Fruit fly (Drosophila melanogaster): ENCODE measurements around the gene BicD.
A peak's percentile ranks its signal among the peaks of the same experiment; 100 is the strongest.

Gene BicD

dm6 chr2L:17421366-17421765, 51.6 kb downstream of the BicD start:
- TF ChIP-seq Hr3 (GFP tag; optimal IDR thresholded peaks at IDR 0.05) (peak; percentile 3), ap (GFP tag; IDR thresholded peaks at IDR 0.05) (no peak), Atf6 (GFP tag; IDR thresholded peaks at IDR 0.05) (peak; percentile 49), CG13424 (tag; optimal IDR thresholded peaks at IDR 0.05) (peak; percentile 37), Hand (GFP tag; optimal IDR thresholded peaks at IDR 0.05) (no peak), Ada2b (GFP tag; IDR thresholded peaks at IDR 0.05) (peak; percentile 17; the same call in 1 of the 2 replicates), slp2 (GFP tag; optimal IDR thresholded peaks at IDR 0.05) (no peak), prd (optimal IDR thresholded peaks at IDR 0.05) (no peak), prd (GFP tag; IDR thresholded peaks at IDR 0.05) (peak; percentile 43), CG31388 (GFP tag; optimal IDR thresholded peaks at IDR 0.05) (no peak), slou (GFP tag; optimal IDR thresholded peaks at IDR 0.05) (no peak), pan (optimal IDR thresholded peaks at IDR 0.05) (no peak), pan (GFP tag; optimal IDR thresholded peaks at IDR 0.05 in 1 of 2, IDR thresholded peaks at IDR 0.05 in 1 of 2) (peak in 1 of 2 experiments; percentile 44), disco-r (GFP tag; optimal IDR thresholded peaks at IDR 0.05) (no peak), Hsf (GFP tag; optimal IDR thresholded peaks at IDR 0.05) (no peak), CG2120 (GFP tag; optimal IDR thresholded peaks at IDR 0.05) (peak; percentile 37), Hmr (GFP tag; optimal IDR thresholded peaks at IDR 0.05) (peak; percentile 35), CG13296 (GFP tag; optimal IDR thresholded peaks at IDR 0.05) (peak; percentile 3), CG5180 (GFP tag; optimal IDR thresholded peaks at IDR 0.05) (no peak), row (GFP tag; IDR thresholded peaks at IDR 0.05) (peak; percentile 43), jing (GFP tag; optimal IDR thresholded peaks at IDR 0.05) (no peak), Sox100B (GFP tag; optimal IDR thresholded peaks at IDR 0.05) (peak; percentile 26), CG14014 (GFP tag; IDR thresholded peaks at IDR 0.05) (0 out of 2 replicates have a peak, but pooled peaks have one; percentile 19), CTCF (GFP tag; optimal IDR thresholded peaks at IDR 0.05) (no peak), ase (GFP tag; IDR thresholded peaks at IDR 0.05) (no peak), Meics (GFP tag; optimal IDR thresholded peaks at IDR 0.05) (peak; percentile 45), MESR4 (GFP tag; optimal IDR thresholded peaks at IDR 0.05) (no peak), Rfx (GFP tag; IDR thresholded peaks at IDR 0.05) (no peak), CG3281 (GFP tag; optimal IDR thresholded peaks at IDR 0.05) (peak; percentile 44), Sox102F (GFP tag; optimal IDR thresholded peaks at IDR 0.05) (peak; percentile 60), CG12942 (GFP tag; optimal IDR thresholded peaks at IDR 0.05) (no peak), CG10209 (GFP tag; optimal IDR thresholded peaks at IDR 0.05) (peak; percentile 28), CG2678 (tag; optimal IDR thresholded peaks at IDR 0.05) (peak; percentile 61), Hey (tag; optimal IDR thresholded peaks at IDR 0.05) (no peak), CG9609 (GFP tag; optimal IDR thresholded peaks at IDR 0.05) (no peak), ci (GFP tag; IDR thresholded peaks at IDR 0.05) (no peak), psq (GFP tag; optimal IDR thresholded peaks at IDR 0.05) (no peak), CG15073 (GFP tag; optimal IDR thresholded peaks at IDR 0.05) (no peak), Drgx (GFP tag; IDR thresholded peaks at IDR 0.05) (0 out of 2 replicates have a peak, but pooled peaks have one; percentile 34), CG4404 (GFP tag; IDR thresholded peaks at IDR 0.05) (peak; percentile 25; the same call in 1 of the 2 replicates), PHDP (tag; optimal IDR thresholded peaks at IDR 0.05) (peak; percentile 26), Opbp (GFP tag; IDR thresholded peaks at IDR 0.05; ENCODE audit: partially characterized antibody) (no peak), CG10267 (tag; optimal IDR thresholded peaks at IDR 0.05) (peak; percentile 9), CG4360 (GFP tag; IDR thresholded peaks at IDR 0.05) (no peak), CG12155 (GFP tag; optimal IDR thresholded peaks at IDR 0.05) (peak; percentile 15), dmrt99B (tag; optimal IDR thresholded peaks at IDR 0.05) (peak; percentile 48), onecut (GFP tag; IDR thresholded peaks at IDR 0.05) (no peak), chinmo (GFP tag; IDR thresholded peaks at IDR 0.05; ENCODE audit: partially characterized antibody) (no peak), CG12769 (tag; optimal IDR thresholded peaks at IDR 0.05) (no peak), Hr51 (GFP tag; optimal IDR thresholded peaks at IDR 0.05) (no peak), sens (GFP tag) (peak; percentile 54), Fer3 (tag; optimal IDR thresholded peaks at IDR 0.05) (peak; percentile 10)

All from whole organism, embryonic.